Worm (Caenorhabditis elegans) whole organism, early embryonic: ENCODE measurements around the gene K06G5.3.

Experiments
- ama-1 ChIP-seq: fragments of 150-350 bp; optimal IDR thresholded peaks from 2 replicates; lab custom pipeline; 2014
- ceh-36 ChIP-seq: sonication (generic microtip); optimal IDR thresholded peaks from 2 replicates; lab custom pipeline; 2016; ENCODE audit warnings: missing genetic modification characterization, inconsistent platforms, missing compliant biosample characterization
- flt-1 ChIP-seq: fragments of 200-800 bp; sonication (Bioruptor generic); IDR thresholded peaks from 2 replicates; pipeline ENCODE4 v1.3.6; 2022; ENCODE audit warnings: missing genetic modification characterization, missing compliant biosample characterization
- tbx-11 ChIP-seq: fragments of 200-800 bp; sonication (Bioruptor generic); IDR thresholded peaks from 2 replicates; pipeline ENCODE4 v1.3.6; 2022; ENCODE audit warnings: missing genetic modification characterization, missing compliant biosample characterization
- tbx-37 ChIP-seq: fragments of 200-800 bp; sonication (Bioruptor generic); conservative IDR thresholded peaks from 2 replicates; pipeline ENCODE4 v1.3.6; 2022; ENCODE audit warnings: missing genetic modification reagents, missing genetic modification characterization, missing compliant biosample characterization

DNA sequence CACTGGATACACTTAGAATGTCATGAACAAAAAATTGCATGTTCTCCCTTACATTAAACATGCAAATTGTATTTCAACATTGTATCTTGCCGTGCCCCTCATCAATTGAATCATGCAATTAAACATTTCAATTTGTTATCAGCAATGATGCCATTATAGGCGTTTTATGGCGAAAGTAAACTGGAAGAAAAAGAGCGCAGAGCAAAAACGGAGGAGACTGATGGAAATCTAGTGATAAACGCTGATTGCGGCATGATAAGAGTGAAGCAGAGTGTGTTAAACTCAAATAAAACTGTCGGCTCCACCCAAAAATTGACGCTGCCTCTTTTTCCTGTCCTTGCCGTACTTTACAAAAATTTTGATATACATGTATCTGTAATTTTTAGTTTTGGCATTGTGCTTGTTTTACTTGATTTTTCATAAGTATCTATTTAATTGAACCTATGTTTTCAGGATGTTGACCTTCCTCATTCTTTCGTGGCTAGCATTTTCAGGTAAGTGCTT lies 8.5 kb downstream of the K06G5.3 start, which contains the start of gene K06G5.1:
- no peak for TF ChIP-seq tbx-11 (GFP tag; lab: Robert Waterston, UW)
- TF ChIP-seq tbx-37 (GFP tag; lab: Robert Waterston, UW) = no peak
- TF ChIP-seq flt-1 (GFP tag; lab: Robert Waterston, UW) = no peak
- no peak for TF ChIP-seq ama-1
- TF ChIP-seq ceh-36 (tag; lab: Kevin White, UChicago) = no peak
